Fruit fly (Drosophila melanogaster) whole organism, embryonic: ENCODE data around the gene vkg.

Experiments used
- Bgb ChIP-seq: fragments of 200-800 bp; sonication (Bioruptor generic); IDR thresholded peaks from 2 replicates; pipeline ENCODE4 v1.3.6; 2022; ENCODE audit warnings: missing biosample characterization, missing genetic modification characterization; ENCODE audit not compliant: partially characterized antibody
- BtbVII ChIP-seq: fragments of 200-800 bp; sonication (Bioruptor generic); optimal IDR thresholded peaks from 3 replicates; lab custom pipeline; 2017; ENCODE audit warnings: missing biosample characterization, mild to moderate bottlenecking, missing genetic modification characterization
- CG10366 ChIP-seq: fragments of 200-800 bp; sonication (Bioruptor generic); IDR thresholded peaks from 2 replicates; pipeline ENCODE4 v1.3.6; 2022; ENCODE audit warnings: missing biosample characterization, missing genetic modification characterization
- CG11560 ChIP-seq: fragments of 200-800 bp; sonication (Bioruptor generic); IDR thresholded peaks from 3 replicates; pipeline ENCODE4 v1.3.6; 2022; ENCODE audit warnings: missing biosample characterization, missing genetic modification characterization
- CG12104 ChIP-seq: fragments of 200-800 bp; sonication (Bioruptor generic); optimal IDR thresholded peaks from 3 replicates; lab custom pipeline; 2016; ENCODE audit warnings: missing biosample characterization, missing genetic modification characterization
- CG12155 ChIP-seq: fragments of 200-800 bp; sonication (Bioruptor generic); optimal IDR thresholded peaks from 3 replicates; lab custom pipeline; 2016; ENCODE audit warnings: missing biosample characterization, missing genetic modification characterization
- CG12236 ChIP-seq: fragments of 200-800 bp; sonication (Bioruptor generic); optimal IDR thresholded peaks from 2 replicates; lab custom pipeline; 2016; ENCODE audit warnings: missing biosample characterization, missing genetic modification characterization
- CG12659 ChIP-seq: fragments of 200-800 bp; sonication (Bioruptor generic); optimal IDR thresholded peaks from 3 replicates; lab custom pipeline; 2017; ENCODE audit warnings: mild to moderate bottlenecking, missing biosample characterization, missing genetic modification reagents, missing genetic modification characterization
- CG13123 ChIP-seq: fragments of 200-800 bp; sonication (Bioruptor generic); optimal IDR thresholded peaks from 2 replicates; lab custom pipeline; 2016; ENCODE audit warnings: missing biosample characterization, missing genetic modification characterization
- CG15011 ChIP-seq: fragments of 200-800 bp; sonication (Bioruptor generic); optimal IDR thresholded peaks from 3 replicates; lab custom pipeline; 2018; ENCODE audit warnings: missing biosample characterization, mild to moderate bottlenecking, missing genetic modification characterization
- CG15073 ChIP-seq: fragments of 200-800 bp; sonication (Bioruptor generic); optimal IDR thresholded peaks from 2 replicates; lab custom pipeline; 2016; ENCODE audit warnings: missing biosample characterization, missing genetic modification characterization
- CG1529 ChIP-seq: fragments of 200-800 bp; sonication (Bioruptor generic); optimal IDR thresholded peaks from 3 replicates; lab custom pipeline; 2018; ENCODE audit warnings: missing biosample characterization, missing genetic modification characterization
- CG15601 ChIP-seq: fragments of 200-800 bp; sonication (Bioruptor generic); optimal IDR thresholded peaks from 3 replicates; lab custom pipeline; 2019; ENCODE audit warnings: missing biosample characterization, mild to moderate bottlenecking, missing genetic modification characterization, moderate library complexity
- CG1602 ChIP-seq: fragments of 200-800 bp; sonication (Bioruptor generic); optimal IDR thresholded peaks from 3 replicates; lab custom pipeline; 2016; ENCODE audit warnings: missing biosample characterization, missing genetic modification characterization
- CG17385 ChIP-seq: fragments of 200-800 bp; sonication (Bioruptor generic); optimal IDR thresholded peaks from 3 replicates; lab custom pipeline; 2018; ENCODE audit warnings: missing biosample characterization, mild to moderate bottlenecking, missing genetic modification characterization
- CG17829 ChIP-seq: fragments of 200-800 bp; optimal IDR thresholded peaks from 2 replicates; lab custom pipeline; 2019; ENCODE audit warnings: missing biosample characterization, mild to moderate bottlenecking, missing genetic modification characterization, moderate library complexity
- CG18011 ChIP-seq: fragments of 200-800 bp; sonication (Bioruptor generic); optimal IDR thresholded peaks from 2 replicates; lab custom pipeline; 2017; ENCODE audit warnings: missing biosample characterization, missing genetic modification characterization, mild to moderate bottlenecking, moderate library complexity, missing genotype
- CG1832 ChIP-seq: fragments of 200-800 bp; sonication (Bioruptor generic); optimal IDR thresholded peaks from 2 replicates; lab custom pipeline; 2017; ENCODE audit warnings: missing biosample characterization, mild to moderate bottlenecking, missing genetic modification characterization, inconsistent platforms
- CG2120 ChIP-seq: fragments of 200-800 bp; sonication (Bioruptor generic); optimal IDR thresholded peaks from 3 replicates; lab custom pipeline; 2016; ENCODE audit warnings: missing biosample characterization, missing genetic modification characterization
- CG5245 ChIP-seq: fragments of 200-800 bp; sonication (Bioruptor generic); optimal IDR thresholded peaks from 3 replicates; lab custom pipeline; 2016; ENCODE audit warnings: missing biosample characterization, missing genetic modification characterization
- CG7372 ChIP-seq: fragments of 200-800 bp; sonication (Bioruptor generic); IDR thresholded peaks from 2 replicates; pipeline ENCODE4 v1.3.6; 2022; ENCODE audit warnings: missing biosample characterization, missing genetic modification characterization
- CG9797 ChIP-seq: fragments of 200-800 bp; sonication (Bioruptor generic); optimal IDR thresholded peaks from 3 replicates; lab custom pipeline; 2018; ENCODE audit warnings: missing biosample characterization, mild to moderate bottlenecking, missing genetic modification characterization
- Eip74EF ChIP-seq, 2 experiments: fragments of 200-800 bp in 1 of 2; fragments of >200 bp in 1 of 2; sonication (Bioruptor generic) in 1 of 2; optimal IDR thresholded peaks; 2 replicates each; lab custom pipeline; 2017 to 2019; ENCODE audit warnings: missing biosample characterization in 2 of 2, missing genetic modification characterization in 2 of 2, mild to moderate bottlenecking in 1 of 2, moderate library complexity in 1 of 2
- GATAe ChIP-seq: fragments of 200-800 bp; sonication (Bioruptor generic); conservative IDR thresholded peaks from 2 replicates; pipeline ENCODE4 v1.3.6; 2022; ENCODE audit warnings: missing biosample characterization, missing genetic modification characterization
- MBD-R2 ChIP-seq: fragments of 200-800 bp; sonication (Bioruptor generic); IDR thresholded peaks from 2 replicates; pipeline ENCODE4 v1.3.6; 2022; ENCODE audit warnings: missing biosample characterization, missing genetic modification characterization
- Mad ChIP-seq: fragments of 200-800 bp; sonication (Bioruptor generic); optimal IDR thresholded peaks from 2 replicates; lab custom pipeline; 2016; ENCODE audit warnings: missing biosample characterization, missing genetic modification characterization
- Neu2 ChIP-seq: fragments of 200-800 bp; sonication (Bioruptor generic); optimal IDR thresholded peaks from 3 replicates; lab custom pipeline; 2016; ENCODE audit warnings: missing biosample characterization, missing genetic modification characterization, borderline replicate concordance
- Nf-YB ChIP-seq: fragments of 200-800 bp; sonication (Bioruptor generic); optimal IDR thresholded peaks from 3 replicates; lab custom pipeline; 2019; ENCODE audit warnings: missing biosample characterization, mild to moderate bottlenecking, missing genetic modification characterization, moderate library complexity
- Ravus ChIP-seq: fragments of 200-800 bp; sonication (Bioruptor generic); IDR thresholded peaks from 2 replicates; pipeline ENCODE4 v1.3.6; 2022; ENCODE audit warnings: missing biosample characterization, missing genetic modification characterization
- Spps ChIP-seq: fragments of 200-800 bp; sonication (Bioruptor generic); optimal IDR thresholded peaks from 2 replicates; lab custom pipeline; 2018; ENCODE audit warnings: missing biosample characterization, mild to moderate bottlenecking, missing genetic modification characterization
- Taf1 ChIP-seq: fragments of 200-800 bp; sonication (Bioruptor generic); IDR thresholded peaks from 2 replicates; pipeline ENCODE4 v1.3.6; 2022; ENCODE audit warnings: missing biosample characterization, missing genetic modification characterization
- Usf ChIP-seq: fragments of 200-800 bp; sonication (Bioruptor generic); optimal IDR thresholded peaks from 2 replicates; lab custom pipeline; 2017; ENCODE audit warnings: missing genotype, missing biosample characterization, missing genetic modification characterization
- ap ChIP-seq: fragments of 200-800 bp; sonication (Bioruptor generic); IDR thresholded peaks from 2 replicates; pipeline ENCODE4 v1.3.6; 2022; ENCODE audit warnings: missing biosample characterization, missing genetic modification characterization
- bowl ChIP-seq: fragments of 200-800 bp; sonication (Bioruptor generic); IDR thresholded peaks from 2 replicates; pipeline ENCODE4 v1.3.6; 2022; ENCODE audit warnings: missing biosample characterization, missing genetic modification characterization
- chn ChIP-seq: fragments of 200-800 bp; sonication (Bioruptor generic); optimal IDR thresholded peaks from 2 replicates; lab custom pipeline; 2016; ENCODE audit warnings: missing biosample characterization, missing genetic modification characterization
- crol ChIP-seq: fragments of 200-800 bp; sonication (Bioruptor generic); IDR thresholded peaks from 2 replicates; pipeline ENCODE4 v1.3.6; 2022; ENCODE audit warnings: missing biosample characterization, missing genetic modification characterization
- ftz-f1 ChIP-seq: fragments of 200-800 bp; sonication (Bioruptor generic); optimal IDR thresholded peaks from 2 replicates; lab custom pipeline; 2016; ENCODE audit warnings: missing biosample characterization, missing genetic modification characterization
- gt ChIP-seq: fragments of 200-800 bp; sonication (Bioruptor generic); IDR thresholded peaks from 2 replicates; pipeline ENCODE4 v1.3.6; 2022; ENCODE audit warnings: missing biosample characterization, missing genetic modification characterization
- hkb ChIP-seq, 2 experiments: fragments of 200-800 bp in 1 of 2; fragments of >200 bp in 1 of 2; sonication (Bioruptor generic) in 1 of 2; IDR thresholded peaks in 1 of 2; optimal IDR thresholded peaks in 1 of 2; 2 replicates each; pipeline versions ENCODE4 v1.3.6 to Lab custom; 2017 to 2022; ENCODE audit warnings: missing biosample characterization in 1 of 2, missing genetic modification characterization in 1 of 2
- insv ChIP-seq, 2 experiments: fragments of 200-800 bp; sonication (Bioruptor generic); optimal IDR thresholded peaks; 3 replicates each; lab custom pipeline; 2016 to 2018; ENCODE audit warnings: missing biosample characterization in 2 of 2, missing genetic modification characterization in 2 of 2
- nau ChIP-seq: fragments of 200-800 bp; sonication (Bioruptor generic); optimal IDR thresholded peaks from 3 replicates; lab custom pipeline; 2017; ENCODE audit warnings: missing biosample characterization, mild to moderate bottlenecking, missing genetic modification characterization, missing genetic modification reagents
- sc ChIP-seq, 3 experiments: fragments of >200 bp in 2 of 3; fragments of 200-800 bp in 1 of 3; sonication (Bioruptor generic) in 1 of 3; optimal IDR thresholded peaks; 2 replicates in 2 of 3; 3 replicates in 1 of 3; lab custom pipeline; 2017; ENCODE audit warnings: mild to moderate bottlenecking in 1 of 3, missing biosample characterization in 1 of 3, missing genetic modification characterization in 1 of 3, missing genetic modification reagents in 1 of 3
- sd ChIP-seq: fragments of 200-800 bp; sonication (Bioruptor generic); optimal IDR thresholded peaks from 3 replicates; lab custom pipeline; 2018; ENCODE audit warnings: missing biosample characterization, mild to moderate bottlenecking, missing genetic modification characterization, moderate library complexity
- sens-2 ChIP-seq: fragments of 200-800 bp; sonication (Bioruptor generic); IDR thresholded peaks from 2 replicates; pipeline ENCODE4 v1.3.6; 2022; ENCODE audit warnings: missing biosample characterization, missing genetic modification characterization
- unpg ChIP-seq: fragments of 200-800 bp; sonication (Bioruptor generic); optimal IDR thresholded peaks from 3 replicates; lab custom pipeline; 2018; ENCODE audit warnings: missing biosample characterization, mild to moderate bottlenecking, missing genetic modification characterization, moderate library complexity
- vvl ChIP-seq: fragments of 200-800 bp; sonication (Bioruptor generic); IDR thresholded peaks from 2 replicates; pipeline ENCODE4 v1.3.6; 2022; ENCODE audit warnings: missing biosample characterization, missing genetic modification characterization
- z ChIP-seq: fragments of 200-800 bp; sonication (Bioruptor generic); IDR thresholded peaks from 3 replicates; pipeline ENCODE4 v1.3.6; 2022; ENCODE audit warnings: missing biosample characterization, missing genetic modification characterization

The vkg gene

DNA sequence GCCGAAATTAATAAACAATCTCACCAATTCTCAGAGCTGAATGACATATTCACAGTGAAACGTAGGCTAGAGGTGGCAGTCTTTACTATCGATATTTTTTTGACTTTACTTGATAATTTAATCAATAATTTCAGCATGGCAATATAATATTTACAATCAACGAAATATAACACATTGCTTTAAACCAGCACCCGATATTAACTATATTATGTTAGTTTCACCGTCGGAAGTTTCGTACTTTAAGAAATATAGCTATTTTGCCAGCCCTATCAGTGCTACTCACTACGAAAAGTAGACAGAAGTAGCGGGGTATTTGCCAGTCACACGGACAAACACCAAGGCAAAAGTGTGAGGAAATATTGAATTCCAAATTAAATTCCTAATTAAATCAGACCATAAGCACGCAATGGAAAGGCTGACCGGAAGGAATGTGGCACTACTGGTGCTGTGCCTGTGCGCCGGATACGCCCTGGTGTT, 17.2 kb downstream of the vkg start, which contains the start of the genes CG31917, Tfb5 and SelT (continued):
- TF ChIP-seq ap (GFP tag; lab: Robert Waterston, UW) (no peak), Usf (peak; percentile 10), sens-2 (GFP tag; lab: Robert Waterston, UW) (no peak), CG18011 (no peak), MBD-R2 (GFP tag; lab: Robert Waterston, UW) (peak; percentile 93), GATAe (GFP tag; lab: Robert Waterston, UW) (no peak), crol (GFP tag; lab: Robert Waterston, UW) (no peak), Spps (tag; lab: Kevin White, UChicago) (peak; percentile 3), CG10366 (GFP tag; lab: Robert Waterston, UW) (peak; percentile 35; the same call in 1 of the 2 replicates), CG15601 (tag; lab: Kevin White, UChicago) (peak; percentile 58), CG17829 (peak; percentile 63), Bgb (GFP tag; lab: Robert Waterston, UW) (peak; percentile 75), Nf-YB (no peak), CG15073 (GFP tag; lab: Kevin White, UChicago) (no peak), Eip74EF (GFP tag; optimal IDR thresholded peaks at IDR 0.05; lab: Kevin White, UChicago) (peak in 1 of 2 experiments; percentile 4), CG11560 (tag; lab: Robert Waterston, UW) (no peak), CG12659 (GFP tag; lab: Kevin White, UChicago) (peak; percentile 84), CG2120 (GFP tag; lab: Kevin White, UChicago) (peak; percentile 85), CG12236 (no peak), chn (peak; percentile 9), CG13123 (no peak), z (GFP tag; lab: Robert Waterston, UW) (no peak), Ravus (GFP tag; lab: Robert Waterston, UW) (no peak), gt (GFP tag; lab: Robert Waterston, UW) (no peak), CG12104 (GFP tag; lab: Kevin White, UChicago) (peak; percentile 40), bowl (GFP tag; lab: Robert Waterston, UW) (no peak), hkb (optimal IDR thresholded peaks at IDR 0.05; lab: Kevin White, UChicago) (no peak), hkb (GFP tag; IDR thresholded peaks at IDR 0.05; lab: Robert Waterston, UW) (0 out of 2 replicates have a peak, but pooled peaks have one; percentile 15), sd (tag; lab: Kevin White, UChicago) (peak; percentile 91), unpg (GFP tag; lab: Kevin White, UChicago) (peak; percentile 68), sc (optimal IDR thresholded peaks at IDR 0.05; lab: Kevin White, UChicago) (no peak), sc (GFP tag; optimal IDR thresholded peaks at IDR 0.05; lab: Kevin White, UChicago) (no peak), CG1602 (GFP tag; lab: Kevin White, UChicago) (peak; percentile 55), Neu2 (GFP tag; lab: Kevin White, UChicago) (no peak), CG12155 (GFP tag; lab: Kevin White, UChicago) (peak; percentile 66), CG17385 (GFP tag; lab: Kevin White, UChicago) (peak; percentile 20), insv (GFP tag; optimal IDR thresholded peaks at IDR 0.05; lab: Kevin White, UChicago) (peak in 1 of 2 experiments; percentile 44), BtbVII (GFP tag; lab: Kevin White, UChicago) (no peak), CG1832 (GFP tag; lab: Kevin White, UChicago) (no peak), CG5245 (no peak), nau (no peak), CG7372 (GFP tag; lab: Robert Waterston, UW) (0 out of 2 replicates have a peak, but pooled peaks have one; percentile 21), CG1529 (GFP tag; lab: Kevin White, UChicago) (no peak), CG15011 (GFP tag; lab: Kevin White, UChicago) (no peak), Taf1 (GFP tag; lab: Robert Waterston, UW) (0 out of 2 replicates have a peak, but pooled peaks have one; percentile 21), ftz-f1 (GFP tag; lab: Kevin White, UChicago) (peak; percentile 67), Mad (GFP tag; lab: Kevin White, UChicago) (peak; percentile 40), CG9797 (GFP tag; lab: Kevin White, UChicago) (peak; percentile 30), vvl (GFP tag; lab: Robert Waterston, UW) (peak; percentile 62)
- TF ChIP-seq, all 482 proteins: peak for 225
